ENCODE assay signal across 2 worm cellular contexts in genomic region chrII:5661735-5662177, ce11.
A peak's percentile ranks its signal among the peaks of the same experiment; 100 is the strongest.
TF ChIP-seq lines count a peak whose summit lies in the region.

No protein-coding gene starts in this region.

TF ChIP-seq in whole organism, L4 larva, 104 proteins besides CTCF, POLR2A, EP300 and RAD21 (continued from another document):
- TF ChIP-seq F44E2.7 (GFP tag; IDR thresholded peaks at IDR 0.05; lab: Robert Waterston, UW) = peak; percentile 94
- no peak for TF ChIP-seq nhr-76 (tag; optimal IDR thresholded peaks at IDR 0.05; lab: Kevin White, UChicago)
- peak; percentile 90 for TF ChIP-seq madf-9 (GFP tag; conservative IDR thresholded peaks at IDR 0.05; lab: Robert Waterston, UW)
- TF ChIP-seq pqm-1 (tag; optimal IDR thresholded peaks at IDR 0.05; lab: Kevin White, UChicago) = peak; percentile 11
- peak; percentile 76 for TF ChIP-seq unc-130 (GFP tag; optimal IDR thresholded peaks at IDR 0.05; lab: Kevin White, UChicago)
- peak; percentile 82 for TF ChIP-seq T20F7.1 (GFP tag; optimal IDR thresholded peaks at IDR 0.05; lab: Kevin White, UChicago)
- TF ChIP-seq F37D6.2 (tag; optimal IDR thresholded peaks at IDR 0.05; lab: Kevin White, UChicago) = peak; percentile 91
- peak; percentile 42 for TF ChIP-seq nhr-237 (tag; optimal IDR thresholded peaks at IDR 0.05; lab: Kevin White, UChicago)
- peak; percentile 97 for TF ChIP-seq vab-7 (GFP tag; IDR thresholded peaks at IDR 0.05; lab: Robert Waterston, UW)
- peak; percentile 79 for TF ChIP-seq nhr-77 (tag; optimal IDR thresholded peaks at IDR 0.05; lab: Kevin White, UChicago)
- peak; percentile 67; the same call in 1 of the 2 replicates for TF ChIP-seq zip-11 (GFP tag; IDR thresholded peaks at IDR 0.05; lab: Robert Waterston, UW)
- TF ChIP-seq mes-2 (tag; optimal IDR thresholded peaks at IDR 0.05; lab: Kevin White, UChicago; ENCODE audit: poor library complexity, severe bottlenecking) = peak; percentile 86
- peak; percentile 80 for TF ChIP-seq dve-1 (tag; optimal IDR thresholded peaks at IDR 0.05; lab: Kevin White, UChicago; ENCODE audit: insufficient read depth)
- peak in 1 of 2 experiments; percentile 100 for TF ChIP-seq unc-62 (GFP tag; optimal IDR thresholded peaks at IDR 0.05 in 1 of 2; lab: Kevin White, UChicago)
- TF ChIP-seq unc-62 (tag; optimal IDR thresholded peaks at IDR 0.05; lab: Kevin White, UChicago) = peak; percentile 45
- TF ChIP-seq lir-3 (tag; optimal IDR thresholded peaks at IDR 0.05; lab: Kevin White, UChicago) = peak; percentile 72
- TF ChIP-seq set-16 (GFP tag; IDR thresholded peaks at IDR 0.05; lab: Robert Waterston, UW) = peak; percentile 99
- no peak for TF ChIP-seq lin-15B (tag; optimal IDR thresholded peaks at IDR 0.05; lab: Kevin White, UChicago)
- peak; percentile 86 to 89 for TF ChIP-seq lsy-2 (tag; optimal IDR thresholded peaks at IDR 0.05; lab: Kevin White, UChicago)
- peak; percentile 95 for TF ChIP-seq nhr-41 (GFP tag; IDR thresholded peaks at IDR 0.05; lab: Robert Waterston, UW)
- peak; percentile 91 for TF ChIP-seq spr-1 (tag; optimal IDR thresholded peaks at IDR 0.05; lab: Kevin White, UChicago)
- peak; percentile 51; the same call in 1 of the 2 replicates for TF ChIP-seq mxl-2 (GFP tag; conservative IDR thresholded peaks at IDR 0.05; lab: Robert Waterston, UW)
- TF ChIP-seq fkh-10 (GFP tag; optimal IDR thresholded peaks at IDR 0.05; lab: Kevin White, UChicago) = peak; percentile 85
- TF ChIP-seq daf-16 (GFP tag; optimal IDR thresholded peaks at IDR 0.05; lab: Kevin White, UChicago) = peak; percentile 43 to 46
- peak; percentile 72 for TF ChIP-seq daf-16 (tag; optimal IDR thresholded peaks at IDR 0.05; lab: Kevin White, UChicago)
- peak; percentile 83; the same call in 1 of the 2 replicates for TF ChIP-seq daf-8 (GFP tag; IDR thresholded peaks at IDR 0.05; lab: Robert Waterston, UW)
- TF ChIP-seq snpc-1.2 (GFP tag; IDR thresholded peaks at IDR 0.05; lab: Robert Waterston, UW) = peak; percentile 94
- TF ChIP-seq ZK546.5 (tag; optimal IDR thresholded peaks at IDR 0.05; lab: Kevin White, UChicago) = no peak
- peak; percentile 95 for TF ChIP-seq Y48G9A.11 (GFP tag; IDR thresholded peaks at IDR 0.05; lab: Robert Waterston, UW)
- TF ChIP-seq saeg-2 (GFP tag; IDR thresholded peaks at IDR 0.05; lab: Robert Waterston, UW) = peak; percentile 95
- peak; percentile 73 for TF ChIP-seq nhr-48 (tag; optimal IDR thresholded peaks at IDR 0.05; lab: Kevin White, UChicago)
- TF ChIP-seq D1046.2 (GFP tag; IDR thresholded peaks at IDR 0.05; lab: Robert Waterston, UW) = peak; percentile 94
- peak; percentile 33 for TF ChIP-seq jun-1 (tag; optimal IDR thresholded peaks at IDR 0.05; lab: Kevin White, UChicago)
- peak; percentile 87 for TF ChIP-seq hlh-11 (tag; optimal IDR thresholded peaks at IDR 0.05; lab: Kevin White, UChicago)
- no peak for TF ChIP-seq lin-39 (tag; optimal IDR thresholded peaks at IDR 0.05; lab: Kevin White, UChicago)
- TF ChIP-seq fos-1 (tag; optimal IDR thresholded peaks at IDR 0.05; lab: Kevin White, UChicago) = no peak
- TF ChIP-seq unc-39 (tag; optimal IDR thresholded peaks at IDR 0.05; lab: Kevin White, UChicago) = no peak
- peak; percentile 90 for TF ChIP-seq php-3 (GFP tag; IDR thresholded peaks at IDR 0.05; lab: Robert Waterston, UW)
- TF ChIP-seq zfp-3 (GFP tag; conservative IDR thresholded peaks at IDR 0.05; lab: Robert Waterston, UW) = peak; percentile 98
- peak; percentile 85 to 87 for TF ChIP-seq mdl-1 (tag; optimal IDR thresholded peaks at IDR 0.05; lab: Kevin White, UChicago)
- peak; percentile 98 for TF ChIP-seq dmd-8 (GFP tag; IDR thresholded peaks at IDR 0.05; lab: Robert Waterston, UW)
- TF ChIP-seq nhr-28 (tag; optimal IDR thresholded peaks at IDR 0.05; lab: Kevin White, UChicago) = peak; percentile 55
- peak; percentile 80 for TF ChIP-seq dmd-9 (GFP tag; IDR thresholded peaks at IDR 0.05; lab: Robert Waterston, UW)
- no peak for TF ChIP-seq cey-2 (tag; optimal IDR thresholded peaks at IDR 0.05; lab: Kevin White, UChicago; ENCODE audit: borderline replicate concordance, insufficient read depth)
- TF ChIP-seq daf-12 (tag; optimal IDR thresholded peaks at IDR 0.05; lab: Kevin White, UChicago) = no peak
- TF ChIP-seq dpl-1 (GFP tag; optimal IDR thresholded peaks at IDR 0.05; lab: Kevin White, UChicago) = peak; percentile 37
TF ChIP-seq in whole organism, L4 larva: peak in this region for 88.

TF ChIP-seq in whole organism, late embryonic, 69 proteins besides CTCF, POLR2A, EP300 and RAD21 (continued from another document):
- no peak for TF ChIP-seq ceh-9 (tag; optimal IDR thresholded peaks at IDR 0.05; lab: Kevin White, UChicago)
- TF ChIP-seq hlh-6 (tag; optimal IDR thresholded peaks at IDR 0.05; lab: Kevin White, UChicago) = peak; percentile 22
- peak; percentile 43 for TF ChIP-seq ets-4 (tag; optimal IDR thresholded peaks at IDR 0.05; lab: Kevin White, UChicago)
- TF ChIP-seq hlh-15 (tag; optimal IDR thresholded peaks at IDR 0.05; lab: Kevin White, UChicago) = no peak
- peak; percentile 87 for TF ChIP-seq ceh-45 (GFP tag; IDR thresholded peaks at IDR 0.05; lab: Robert Waterston, UW)
